Fruit fly (Drosophila melanogaster): Measurements from ENCODE around the gene Trm1.

The Trm1 gene

DNA sequence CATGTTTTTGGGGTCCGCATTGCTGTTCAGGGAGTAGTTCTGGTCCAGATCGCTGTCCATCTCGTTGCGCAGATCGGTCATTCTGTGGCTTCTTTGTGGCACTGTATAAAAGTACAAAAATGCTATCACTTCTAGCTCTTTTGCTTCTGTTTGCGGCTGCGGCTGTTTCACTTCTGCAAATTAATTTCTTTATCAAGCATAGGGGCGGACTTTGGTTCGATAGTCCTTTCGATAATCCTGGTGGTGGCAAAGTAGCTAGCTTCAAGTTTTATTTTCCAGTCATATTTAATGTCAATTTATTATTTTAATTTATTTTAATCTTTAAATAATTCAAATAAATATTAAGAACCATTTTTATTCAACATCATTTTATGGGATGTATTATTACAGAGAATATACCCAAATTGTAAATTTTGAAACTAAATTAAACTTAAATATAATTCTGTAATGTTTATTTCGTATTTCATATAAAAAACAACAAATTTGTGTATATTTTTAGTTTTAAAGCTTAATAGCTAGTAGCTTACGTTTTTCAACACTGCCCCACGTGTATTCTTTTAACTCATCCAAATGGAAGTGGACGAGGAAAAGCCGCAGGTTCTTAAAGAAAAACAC lies at the start of gene Trm1, which contains the start of gene CG5446:
Gene Trm1 (plus strand): TSS at position 542 of the 615 bp plus-strand sequence.
Gene CG5446 (minus strand): TSS at position 223 of the 615 bp plus-strand sequence.
- peak; percentile 81 for TF ChIP-seq CG17801 (GFP tag; optimal IDR thresholded peaks at IDR 0.05; ENCODE audit: partially characterized antibody)

dm6 chr2L:12392406-12392805 lies 35.4 kb upstream of the Trm1 start:
- TF ChIP-seq CG17801 (GFP tag; optimal IDR thresholded peaks at IDR 0.05; ENCODE audit: partially characterized antibody), result peak; percentile 23

- no peak for TF ChIP-seq CG17801 (GFP tag; optimal IDR thresholded peaks at IDR 0.05; ENCODE audit: partially characterized antibody)
Observed at dm6 chr2L:12397974-12398373, 29.9 kb upstream of the Trm1 start, which contains the start of gene Pkd2. TSS of gene Pkd2 (plus strand) at chr2L:12398274.

DNA sequence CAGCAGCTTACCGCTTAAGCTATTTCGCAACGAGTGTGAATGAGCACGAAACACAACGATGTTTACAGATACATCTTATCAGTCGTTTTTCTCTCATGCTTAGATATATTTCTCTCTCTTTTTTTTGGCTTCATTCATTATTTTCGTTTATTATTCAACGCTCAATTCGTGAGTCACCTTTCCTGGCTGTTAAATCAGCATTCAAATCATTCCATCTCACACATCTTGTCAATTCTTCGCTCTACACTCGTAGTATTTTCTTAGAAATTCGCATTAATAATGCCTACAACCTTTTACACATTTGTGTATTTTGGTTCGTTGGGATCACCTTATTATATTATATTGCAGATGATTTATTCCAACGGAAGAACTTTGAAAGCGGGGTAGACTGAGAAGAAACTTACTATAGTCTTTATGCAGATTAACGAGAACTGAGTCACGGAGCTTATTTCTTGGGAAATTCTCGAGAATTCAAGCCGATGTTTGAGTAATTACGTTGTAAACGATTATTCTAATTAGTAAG lies 23.2 kb upstream of the Trm1 start:
- peak; percentile 35 for TF ChIP-seq CG17801 (GFP tag; optimal IDR thresholded peaks at IDR 0.05; ENCODE audit: partially characterized antibody)

DNA sequence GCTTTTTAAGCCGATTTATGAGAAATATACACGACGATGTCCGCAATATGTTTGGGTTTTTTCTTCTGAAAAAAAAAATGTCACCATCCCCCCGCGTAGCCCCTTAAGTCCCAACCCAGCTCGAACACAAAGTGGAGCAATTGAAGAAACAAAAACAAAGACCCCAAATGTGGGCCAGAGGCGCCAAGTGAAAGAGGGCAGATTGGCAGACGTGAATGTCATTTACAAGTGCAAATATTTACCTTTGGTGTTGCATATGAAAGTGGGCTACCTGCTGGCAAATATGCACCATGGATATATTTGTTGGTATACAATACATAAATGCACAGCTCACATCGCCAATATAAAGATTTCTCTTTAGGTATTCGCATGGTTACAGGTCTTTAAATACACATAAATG lies 17.1 kb upstream of the Trm1 start:
- TF ChIP-seq CG17801 (GFP tag; optimal IDR thresholded peaks at IDR 0.05; ENCODE audit: partially characterized antibody), result no peak

DNA sequence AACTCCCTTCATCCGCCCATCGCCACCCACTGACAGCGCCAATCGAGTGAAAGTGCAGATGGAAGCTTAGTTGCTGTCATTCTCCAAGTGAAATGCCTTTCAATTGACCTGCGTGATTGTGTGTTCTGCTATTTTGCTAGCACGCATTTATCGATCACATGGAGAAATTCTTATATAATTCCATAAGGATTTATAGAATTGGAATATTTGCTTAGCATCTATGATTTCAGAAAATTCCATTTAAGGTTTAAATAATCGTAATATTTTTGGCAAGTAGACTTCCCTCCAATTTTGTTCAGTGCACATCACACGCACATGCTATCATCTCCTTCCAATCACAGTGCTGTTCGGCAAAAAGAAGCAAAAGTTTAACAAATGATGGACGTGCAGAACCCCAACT lies 13.9 kb upstream of the Trm1 start:
- no peak for TF ChIP-seq CG17801 (GFP tag; optimal IDR thresholded peaks at IDR 0.05; ENCODE audit: partially characterized antibody)

dm6 chr2L:12415485-12416137 lies 12.2 kb upstream of the Trm1 start:
- TF ChIP-seq CG17801 (GFP tag; optimal IDR thresholded peaks at IDR 0.05; ENCODE audit: partially characterized antibody), result no peak

dm6 chr2L:12421188-12421587 lies 6.6 kb upstream of the Trm1 start:
- TF ChIP-seq CG17801 (GFP tag; optimal IDR thresholded peaks at IDR 0.05; ENCODE audit: partially characterized antibody), result no peak

dm6 chr2L:12421793-12422691 lies 5.8 kb upstream of the Trm1 start:
- TF ChIP-seq CG17801 (GFP tag; optimal IDR thresholded peaks at IDR 0.05; ENCODE audit: partially characterized antibody), result no peak

dm6 chr2L:12423106-12423836 lies 4.6 kb upstream of the Trm1 start, which contains the start of gene vir-1:
TSS of gene vir-1 (minus strand) at chr2L:12423439.
- TF ChIP-seq CG17801 (GFP tag; optimal IDR thresholded peaks at IDR 0.05; ENCODE audit: partially characterized antibody), result no peak

DNA sequence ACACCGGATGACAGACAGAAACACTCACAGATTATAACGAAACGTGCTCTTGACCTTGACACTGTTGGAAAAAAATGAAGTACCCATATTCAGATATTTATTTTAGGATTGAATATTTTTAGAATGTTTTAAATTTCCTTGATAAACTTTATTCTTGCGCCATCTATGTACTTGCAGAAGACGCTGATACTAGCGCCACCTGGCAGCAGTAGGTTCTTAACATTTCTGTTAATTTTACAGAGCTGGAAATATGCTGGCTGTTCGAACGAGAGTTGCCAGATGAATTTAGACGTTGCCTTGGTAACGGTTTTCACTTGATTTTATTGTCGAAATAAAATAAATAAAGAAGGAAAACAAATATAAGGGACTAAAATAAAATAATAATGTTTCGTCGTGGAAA lies 3.3 kb upstream of the Trm1 start, which contains the start of gene Fam92:
Gene Fam92 (plus strand): TSS at position 350 of the 400 bp plus-strand sequence.
- TF ChIP-seq CG17801 (GFP tag; optimal IDR thresholded peaks at IDR 0.05; ENCODE audit: partially characterized antibody), result no peak

dm6 chr2L:12430792-12431191 lies 3.0 kb downstream of the Trm1 start, which contains the start of gene CG5435:
TSS of gene CG5435 (minus strand) at chr2L:12430892.
- TF ChIP-seq CG17801 (GFP tag; optimal IDR thresholded peaks at IDR 0.05; ENCODE audit: partially characterized antibody), result no peak

DNA sequence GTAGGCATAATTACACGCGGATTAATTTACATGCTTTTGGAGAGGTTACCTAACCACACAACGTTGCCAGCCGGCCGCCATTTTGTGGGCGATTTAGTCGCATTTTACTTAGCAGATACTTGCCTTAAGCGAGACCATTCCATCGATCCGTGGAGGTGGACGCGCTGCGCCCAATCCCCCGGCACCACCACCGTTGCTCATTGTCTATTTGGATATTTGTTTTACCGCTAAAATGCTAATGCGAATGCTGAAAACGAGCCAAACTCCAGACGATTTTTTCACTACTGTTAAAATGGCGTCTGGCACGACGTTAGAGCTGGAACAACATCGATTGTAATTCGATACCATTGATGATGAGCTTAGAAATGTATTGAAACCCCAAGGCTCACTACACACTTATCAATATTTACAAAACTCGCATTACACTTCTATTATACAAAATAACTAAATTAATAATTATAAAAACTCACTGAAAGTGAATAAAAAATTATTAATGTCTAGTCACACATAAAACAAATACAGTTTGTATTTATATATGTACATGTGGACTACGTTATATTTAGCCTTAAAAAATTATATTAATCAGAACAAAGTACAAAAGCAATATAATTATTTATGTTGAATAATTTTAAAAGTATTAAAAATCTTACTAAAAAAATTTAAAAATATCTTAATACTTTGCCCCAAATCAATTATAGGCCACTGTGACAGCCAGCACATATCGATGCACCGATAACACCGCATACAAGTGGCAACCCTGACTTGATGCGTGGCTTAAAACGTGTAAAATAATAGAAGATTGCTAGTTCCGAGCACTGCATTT lies 6.1 kb downstream of the Trm1 start, which contains the start of gene eRF3:
Gene eRF3 (plus strand): TSS at position 741 of the 823 bp plus-strand sequence.
- peak; percentile 84 for TF ChIP-seq CG17801 (GFP tag; optimal IDR thresholded peaks at IDR 0.05; ENCODE audit: partially characterized antibody)

Measured in ovary, adult (tissue).